Fruit fly (Drosophila melanogaster) whole organism, embryonic: ENCODE data around the gene CG11679.

Experiments used
- B-H1 ChIP-seq: fragments of 200-800 bp; sonication (Bioruptor generic); IDR thresholded peaks from 3 replicates; pipeline ENCODE4 v1.3.6; 2022; ENCODE audit warnings: missing biosample characterization, missing genetic modification characterization
- B-H2 ChIP-seq: fragments of 200-800 bp; sonication (Bioruptor generic); optimal IDR thresholded peaks from 2 replicates; lab custom pipeline; 2018; ENCODE audit warnings: missing biosample characterization, mild to moderate bottlenecking, missing genetic modification characterization
- BEAF-32 ChIP-seq: fragments of 200-800 bp; sonication (Bioruptor generic); optimal IDR thresholded peaks from 3 replicates; lab custom pipeline; 2017; ENCODE audit warnings: missing biosample characterization, missing genetic modification characterization, mild to moderate bottlenecking, moderate library complexity, missing genetic modification reagents
- CG10321 ChIP-seq: fragments of 200-800 bp; sonication (Bioruptor generic); IDR thresholded peaks from 2 replicates; pipeline ENCODE4 v1.3.6; 2022; ENCODE audit warnings: missing biosample characterization, missing genetic modification characterization
- CG10431 ChIP-seq: fragments of 200-800 bp; sonication (Bioruptor generic); optimal IDR thresholded peaks from 3 replicates; lab custom pipeline; 2018; ENCODE audit warnings: missing biosample characterization, mild to moderate bottlenecking, missing genetic modification characterization
- CG10654 ChIP-seq: fragments of 200-800 bp; sonication (Bioruptor generic); optimal IDR thresholded peaks from 2 replicates; lab custom pipeline; 2016; ENCODE audit warnings: missing biosample characterization, missing genetic modification characterization
- CG1233 ChIP-seq: fragments of 200-800 bp; sonication (Bioruptor generic); optimal IDR thresholded peaks from 4 replicates; lab custom pipeline; 2018; ENCODE audit warnings: missing biosample characterization, mild to moderate bottlenecking, missing genetic modification characterization
- CG14710 ChIP-seq: fragments of 200-800 bp; sonication (Bioruptor generic); optimal IDR thresholded peaks from 3 replicates; lab custom pipeline; 2019; ENCODE audit warnings: missing biosample characterization, mild to moderate bottlenecking, missing genetic modification characterization, moderate library complexity
- CG15011 ChIP-seq: fragments of 200-800 bp; sonication (Bioruptor generic); optimal IDR thresholded peaks from 3 replicates; lab custom pipeline; 2018; ENCODE audit warnings: missing biosample characterization, mild to moderate bottlenecking, missing genetic modification characterization
- CG1529 ChIP-seq: fragments of 200-800 bp; sonication (Bioruptor generic); optimal IDR thresholded peaks from 3 replicates; lab custom pipeline; 2018; ENCODE audit warnings: missing biosample characterization, missing genetic modification characterization
- CG1603 ChIP-seq: fragments of 200-800 bp; sonication (Bioruptor generic); optimal IDR thresholded peaks from 2 replicates; lab custom pipeline; 2019; ENCODE audit warnings: missing biosample characterization, mild to moderate bottlenecking, missing genetic modification characterization, moderate library complexity
- CG16815 ChIP-seq: fragments of 200-800 bp; sonication (Bioruptor generic); optimal IDR thresholded peaks from 3 replicates; lab custom pipeline; 2017; ENCODE audit warnings: missing biosample characterization, mild to moderate bottlenecking, missing genetic modification characterization
- CG18262 ChIP-seq: fragments of 200-800 bp; optimal IDR thresholded peaks from 3 replicates; lab custom pipeline; 2019; ENCODE audit warnings: missing biosample characterization, mild to moderate bottlenecking, missing genetic modification characterization, moderate library complexity
- CG18599 ChIP-seq: fragments of 200-800 bp; sonication (Bioruptor generic); optimal IDR thresholded peaks from 3 replicates; lab custom pipeline; 2017; ENCODE audit warnings: missing biosample characterization, missing genetic modification characterization, mild to moderate bottlenecking, moderate library complexity, missing genetic modification reagents
- CG2199 ChIP-seq: fragments of 200-800 bp; sonication (Bioruptor generic); IDR thresholded peaks from 3 replicates; pipeline ENCODE4 v1.3.6; 2022; ENCODE audit warnings: missing biosample characterization, missing genetic modification characterization
- CG2875 ChIP-seq: fragments of 200-800 bp; sonication (Bioruptor generic); optimal IDR thresholded peaks from 2 replicates; lab custom pipeline; 2017; ENCODE audit warnings: missing biosample characterization, mild to moderate bottlenecking, missing genetic modification characterization, missing genetic modification reagents
- CG43689 ChIP-seq: fragments of 200-800 bp; sonication (Bioruptor generic); IDR thresholded peaks from 2 replicates; pipeline ENCODE4 v1.3.6; 2022; ENCODE audit warnings: missing biosample characterization, missing genetic modification characterization
- CG5245 ChIP-seq: fragments of 200-800 bp; sonication (Bioruptor generic); optimal IDR thresholded peaks from 3 replicates; lab custom pipeline; 2016; ENCODE audit warnings: missing biosample characterization, missing genetic modification characterization
- CG6272 ChIP-seq: fragments of 200-800 bp; sonication (Bioruptor generic); IDR thresholded peaks from 2 replicates; pipeline ENCODE4 v1.3.6; 2022; ENCODE audit warnings: missing biosample characterization, missing genetic modification characterization
- CG7271 ChIP-seq: fragments of 200-800 bp; sonication (Bioruptor generic); optimal IDR thresholded peaks from 2 replicates; lab custom pipeline; 2018; ENCODE audit warnings: missing biosample characterization, mild to moderate bottlenecking, missing genetic modification characterization, moderate library complexity
- CG8281 ChIP-seq: fragments of 200-800 bp; sonication (Bioruptor generic); optimal IDR thresholded peaks from 2 replicates; lab custom pipeline; 2018; ENCODE audit warnings: missing biosample characterization, mild to moderate bottlenecking, missing genetic modification characterization, moderate library complexity
- CG8478 ChIP-seq: fragments of >200 bp; optimal IDR thresholded peaks from 2 replicates; lab custom pipeline; 2018
- CG9437 ChIP-seq: fragments of 200-800 bp; sonication (Bioruptor generic); optimal IDR thresholded peaks from 2 replicates; lab custom pipeline; 2018; ENCODE audit warnings: missing biosample characterization, mild to moderate bottlenecking, missing genetic modification characterization
- Elba2 ChIP-seq: fragments of 200-800 bp; sonication (Bioruptor generic); optimal IDR thresholded peaks from 3 replicates; lab custom pipeline; 2016; ENCODE audit warnings: missing biosample characterization, missing genetic modification characterization
- GATAe ChIP-seq: fragments of 200-800 bp; sonication (Bioruptor generic); conservative IDR thresholded peaks from 2 replicates; pipeline ENCODE4 v1.3.6; 2022; ENCODE audit warnings: missing biosample characterization, missing genetic modification characterization
- H2.0 ChIP-seq: fragments of 200-800 bp; sonication (Bioruptor generic); IDR thresholded peaks from 2 replicates; pipeline ENCODE4 v1.3.6; 2022; ENCODE audit warnings: missing biosample characterization, missing genetic modification characterization
- HHEX ChIP-seq: fragments of 200-800 bp; sonication (Bioruptor generic); optimal IDR thresholded peaks from 3 replicates; lab custom pipeline; 2017; ENCODE audit warnings: missing biosample characterization, mild to moderate bottlenecking, missing genetic modification characterization, missing genetic modification reagents
- HLH3B ChIP-seq: fragments of 200-800 bp; sonication (Bioruptor generic); IDR thresholded peaks from 2 replicates; pipeline ENCODE4 v1.3.6; 2022; ENCODE audit warnings: missing biosample characterization, missing genetic modification characterization
- HLHmδ ChIP-seq: fragments of 200-800 bp; sonication (Bioruptor generic); optimal IDR thresholded peaks from 2 replicates; lab custom pipeline; 2018; ENCODE audit warnings: missing biosample characterization, mild to moderate bottlenecking, missing genetic modification characterization, moderate library complexity
- Lpt ChIP-seq: fragments of >200 bp; optimal IDR thresholded peaks from 2 replicates; lab custom pipeline; 2018; ENCODE audit warnings: missing biosample characterization, missing genetic modification characterization
- Mad ChIP-seq: fragments of 200-800 bp; sonication (Bioruptor generic); optimal IDR thresholded peaks from 2 replicates; lab custom pipeline; 2016; ENCODE audit warnings: missing biosample characterization, missing genetic modification characterization
- Xbp1 ChIP-seq: fragments of 200-800 bp; sonication (Bioruptor generic); optimal IDR thresholded peaks from 3 replicates; lab custom pipeline; 2016; ENCODE audit warnings: missing biosample characterization, mild to moderate bottlenecking, missing genetic modification characterization
- Xrp1 ChIP-seq: fragments of 200-800 bp; sonication (Bioruptor generic); IDR thresholded peaks from 2 replicates; pipeline ENCODE4 v1.3.6; 2022; ENCODE audit warnings: missing biosample characterization, missing genetic modification characterization
- ash1 ChIP-seq: fragments of 200-800 bp; sonication (Bioruptor generic); optimal IDR thresholded peaks from 2 replicates; lab custom pipeline; 2018; ENCODE audit warnings: missing biosample characterization, mild to moderate bottlenecking, missing genetic modification characterization
- bowl ChIP-seq: fragments of 200-800 bp; sonication (Bioruptor generic); IDR thresholded peaks from 2 replicates; pipeline ENCODE4 v1.3.6; 2022; ENCODE audit warnings: missing biosample characterization, missing genetic modification characterization
- br ChIP-seq: fragments of >200 bp; optimal IDR thresholded peaks from 2 replicates; lab custom pipeline; 2017
- cato ChIP-seq: fragments of 200-800 bp; sonication (Bioruptor generic); optimal IDR thresholded peaks from 2 replicates; lab custom pipeline; 2016; ENCODE audit warnings: missing biosample characterization, missing genetic modification characterization, borderline replicate concordance
- crc ChIP-seq: fragments of 200-800 bp; sonication (Bioruptor generic); optimal IDR thresholded peaks from 2 replicates; lab custom pipeline; 2016; ENCODE audit warnings: missing biosample characterization, missing genetic modification characterization
- fu2 ChIP-seq: fragments of 200-800 bp; sonication (Bioruptor generic); optimal IDR thresholded peaks from 2 replicates; lab custom pipeline; 2016; ENCODE audit warnings: missing biosample characterization, missing genetic modification characterization
- grau ChIP-seq: fragments of 200-800 bp; optimal IDR thresholded peaks from 3 replicates; lab custom pipeline; 2019; ENCODE audit warnings: missing biosample characterization, mild to moderate bottlenecking, missing genetic modification characterization, moderate library complexity
- ham ChIP-seq: fragments of 200-800 bp; sonication (Bioruptor generic); IDR thresholded peaks from 2 replicates; pipeline ENCODE4 v1.3.6; 2022; ENCODE audit warnings: missing biosample characterization, missing genetic modification characterization
- jing ChIP-seq: fragments of 200-800 bp; sonication (Bioruptor generic); optimal IDR thresholded peaks from 2 replicates; lab custom pipeline; 2018; ENCODE audit warnings: missing biosample characterization, mild to moderate bottlenecking, missing genetic modification characterization
- kah ChIP-seq: fragments of 200-800 bp; sonication (Bioruptor generic); optimal IDR thresholded peaks from 2 replicates; lab custom pipeline; 2018; ENCODE audit warnings: missing biosample characterization, mild to moderate bottlenecking, missing genetic modification characterization
- kay ChIP-seq: fragments of 200-800 bp; sonication (Bioruptor generic); optimal IDR thresholded peaks from 2 replicates; lab custom pipeline; 2016; ENCODE audit warnings: missing biosample characterization, missing genetic modification characterization
- mld ChIP-seq: fragments of 200-800 bp; sonication (Bioruptor generic); IDR thresholded peaks from 3 replicates; pipeline ENCODE4 v1.3.6; 2022; ENCODE audit warnings: missing biosample characterization, missing genetic modification characterization; ENCODE audit not compliant: partially characterized antibody
- peb ChIP-seq: fragments of 200-800 bp; sonication (Bioruptor generic); IDR thresholded peaks from 2 replicates; pipeline ENCODE4 v1.3.6; 2022; ENCODE audit warnings: missing biosample characterization, missing genetic modification characterization
- prd ChIP-seq, 3 experiments: fragments of >200 bp in 2 of 3; fragments of 200-800 bp in 1 of 3; sonication (Bioruptor generic) in 1 of 3; optimal IDR thresholded peaks in 2 of 3; IDR thresholded peaks in 1 of 3; 2 replicates in 2 of 3; 3 replicates in 1 of 3; pipeline versions ENCODE4 v1.3.6 to Lab custom; 2017 to 2022; ENCODE audit warnings: missing biosample characterization in 1 of 3, missing genetic modification characterization in 1 of 3
- so ChIP-seq: fragments of 200-800 bp; sonication (Bioruptor generic); IDR thresholded peaks from 3 replicates; pipeline ENCODE4 v1.3.6; 2022; ENCODE audit warnings: missing biosample characterization, missing genetic modification characterization
- sug ChIP-seq: fragments of 200-800 bp; optimal IDR thresholded peaks from 2 replicates; lab custom pipeline; 2019; ENCODE audit warnings: missing biosample characterization, mild to moderate bottlenecking, missing genetic modification characterization, moderate library complexity
- usp ChIP-seq: fragments of >200 bp; optimal IDR thresholded peaks from 2 replicates; lab custom pipeline; 2017; ENCODE audit warnings: missing biosample characterization, missing genetic modification characterization

Gene CG11679

dm6 chrX:15697581-15698208 lies 41.1 kb downstream of the CG11679 start (continued):
- TF ChIP-seq CG2875 (GFP tag; lab: Kevin White, UChicago) (peak; percentile 77), CG5245 (GFP tag; lab: Kevin White, UChicago) (peak; percentile 79), bowl (GFP tag; lab: Robert Waterston, UW) (peak; percentile 76), kay (peak; percentile 77), CG18262 (tag; lab: Kevin White, UChicago) (peak; percentile 87), HLH3B (peak; percentile 94), CG18599 (peak; percentile 98), sug (peak; percentile 96), CG14710 (tag; lab: Kevin White, UChicago) (peak; percentile 88), br (no peak), CG10431 (GFP tag; lab: Kevin White, UChicago) (peak; percentile 36), cato (peak; percentile 78), usp (GFP tag; lab: Kevin White, UChicago) (no peak), CG43689 (GFP tag; lab: Robert Waterston, UW) (peak; percentile 74), GATAe (peak; percentile 80), HLHmδ (GFP tag; lab: Kevin White, UChicago) (no peak), CG15011 (GFP tag; lab: Kevin White, UChicago) (peak; percentile 89), CG1603 (tag; lab: Kevin White, UChicago) (peak; percentile 88), Mad (GFP tag; lab: Kevin White, UChicago) (peak; percentile 62), peb (GFP tag; lab: Robert Waterston, UW) (peak; percentile 92), Lpt (no peak), prd (optimal IDR thresholded peaks at IDR 0.05; lab: Kevin White, UChicago) (no peak), prd (GFP tag; IDR thresholded peaks at IDR 0.05; lab: Robert Waterston, UW) (peak; percentile 97), CG9437 (GFP tag; lab: Kevin White, UChicago) (peak; percentile 77), Elba2 (no peak), CG7271 (tag; lab: Kevin White, UChicago) (peak; percentile 79), grau (tag; lab: Kevin White, UChicago) (peak; percentile 92), B-H2 (GFP tag; lab: Kevin White, UChicago) (peak; percentile 92), B-H1 (GFP tag; lab: Robert Waterston, UW) (peak; percentile 91), CG8478 (no peak), Xrp1 (GFP tag; lab: Robert Waterston, UW) (peak; percentile 96), CG1529 (GFP tag; lab: Kevin White, UChicago) (peak; percentile 72), CG10654 (GFP tag; lab: Kevin White, UChicago) (peak; percentile 87), so (GFP tag; lab: Robert Waterston, UW) (peak; percentile 85), CG16815 (peak; percentile 83), CG1233 (GFP tag; lab: Kevin White, UChicago) (peak; percentile 88), ash1 (peak; percentile 82), kah (GFP tag; lab: Kevin White, UChicago) (peak; percentile 67), ham (peak; percentile 88), jing (GFP tag; lab: Kevin White, UChicago) (peak; percentile 76), mld (GFP tag; lab: Robert Waterston, UW) (no peak), crc (GFP tag; lab: Kevin White, UChicago) (no peak), Xbp1 (GFP tag; lab: Kevin White, UChicago) (peak; percentile 93), CG10321 (GFP tag; lab: Robert Waterston, UW) (peak; percentile 44; the same call in 1 of the 2 replicates), CG8281 (tag; lab: Kevin White, UChicago) (peak; percentile 81), H2.0 (peak; percentile 93), HHEX (GFP tag; lab: Kevin White, UChicago) (peak; percentile 94), CG6272 (peak; percentile 89), fu2 (GFP tag; lab: Kevin White, UChicago) (no peak), CG2199 (GFP tag; lab: Robert Waterston, UW) (peak; percentile 65; the same call in 2 of the 3 replicates), BEAF-32 (peak; percentile 67)
